Worm (Caenorhabditis elegans): ENCODE data around the gene F59B2.15.

F59B2.15 gene

DNA sequence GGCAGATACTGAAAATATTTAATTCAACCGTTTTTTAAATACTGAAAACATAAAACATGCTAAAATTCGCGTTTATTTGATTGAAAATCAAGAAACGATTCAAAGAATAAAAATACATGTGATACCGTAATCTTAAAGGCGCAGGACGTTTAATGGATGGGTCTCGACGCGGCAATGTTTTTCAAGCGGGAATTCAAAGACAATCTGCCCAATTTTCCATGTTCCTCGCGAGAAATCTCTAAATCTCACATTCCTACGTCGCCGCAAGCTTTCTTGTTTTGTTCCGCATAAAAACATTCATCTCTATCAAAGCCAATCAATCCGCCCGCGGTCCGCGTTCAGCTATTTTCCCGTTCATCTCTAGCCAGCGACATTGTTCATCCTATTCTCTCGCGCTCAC is 954 bp downstream of the F59B2.15 start (continued):
- no peak for TF ChIP-seq chd-7 (tag; optimal IDR thresholded peaks at IDR 0.05)
- TF ChIP-seq K11D2.4 (GFP tag; IDR thresholded peaks at IDR 0.05): no peak
- TF ChIP-seq ztf-3 (GFP tag; optimal IDR thresholded peaks at IDR 0.05): no peak
- no peak for TF ChIP-seq F10E7.11 (tag; optimal IDR thresholded peaks at IDR 0.05)
- no peak for TF ChIP-seq him-1 (tag; optimal IDR thresholded peaks at IDR 0.05)
- TF ChIP-seq attf-5 (GFP tag; optimal IDR thresholded peaks at IDR 0.05): no peak
- peak; percentile 68 for TF ChIP-seq madf-8 (GFP tag; conservative IDR thresholded peaks at IDR 0.05)
- peak; percentile 83 for TF ChIP-seq lsl-1 (GFP tag; optimal IDR thresholded peaks at IDR 0.05)
- no peak for TF ChIP-seq T07F8.4 (tag; optimal IDR thresholded peaks at IDR 0.05)
- peak; percentile 63 for TF ChIP-seq ceh-91 (GFP tag; IDR thresholded peaks at IDR 0.05)
- no peak for TF ChIP-seq cebp-1 (GFP tag; IDR thresholded peaks at IDR 0.05)
- TF ChIP-seq cebp-1 (tag; optimal IDR thresholded peaks at IDR 0.05): no peak
- peak; percentile 66 for TF ChIP-seq D2030.7 (GFP tag; IDR thresholded peaks at IDR 0.05)
- peak; percentile 76 for TF ChIP-seq xnd-1 (tag; optimal IDR thresholded peaks at IDR 0.05)
- TF ChIP-seq C17E4.6 (GFP tag; IDR thresholded peaks at IDR 0.05): peak; percentile 24; the same call in 1 of the 2 replicates
- TF ChIP-seq ekl-4 (GFP tag; IDR thresholded peaks at IDR 0.05): no peak
- peak in 1 of 3 experiments; percentile 47 for TF ChIP-seq lin-35 (GFP tag; optimal IDR thresholded peaks at IDR 0.05)
- no peak for TF ChIP-seq T26A5.8 (tag; optimal IDR thresholded peaks at IDR 0.05)
- TF ChIP-seq ceh-100 (GFP tag; IDR thresholded peaks at IDR 0.05): no peak
- TF ChIP-seq efl-1 (GFP tag; optimal IDR thresholded peaks at IDR 0.05): peak; percentile 86
- no peak for TF ChIP-seq die-1 (tag; optimal IDR thresholded peaks at IDR 0.05)
- TF ChIP-seq pbrm-1 (GFP tag; IDR thresholded peaks at IDR 0.05): peak; percentile 18; the same call in 1 of the 2 replicates
- no peak for TF ChIP-seq egl-44 (GFP tag; IDR thresholded peaks at IDR 0.05)
- TF ChIP-seq hlh-26 (GFP tag; conservative IDR thresholded peaks at IDR 0.05): no peak
- no peak for TF ChIP-seq lsy-27 (tag; optimal IDR thresholded peaks at IDR 0.05; ENCODE audit: borderline replicate concordance, insufficient read depth)
- TF ChIP-seq hmg-1.2 (GFP tag; IDR thresholded peaks at IDR 0.05): no peak
- no peak for TF ChIP-seq mxl-1 (tag; optimal IDR thresholded peaks at IDR 0.05)
- 0 out of 2 replicates have a peak, but pooled peaks have one; percentile 31 for TF ChIP-seq rcor-1 (GFP tag; IDR thresholded peaks at IDR 0.05)
- peak; percentile 7 for TF ChIP-seq ztf-18 (tag; optimal IDR thresholded peaks at IDR 0.05)
- no peak for TF ChIP-seq gei-17 (GFP tag; optimal IDR thresholded peaks at IDR 0.05)
- TF ChIP-seq sptf-2 (GFP tag; optimal IDR thresholded peaks at IDR 0.05): no peak
- TF ChIP-seq mel-28 (tag; optimal IDR thresholded peaks at IDR 0.05; ENCODE audit: borderline replicate concordance): no peak
- no peak for TF ChIP-seq let-526 (GFP tag; IDR thresholded peaks at IDR 0.05)
- TF ChIP-seq atf-7 (tag; optimal IDR thresholded peaks at IDR 0.05): no peak
- TF ChIP-seq nhr-90 (tag; optimal IDR thresholded peaks at IDR 0.05): no peak
- TF ChIP-seq sea-2 (GFP tag; IDR thresholded peaks at IDR 0.05): no peak
- no peak for TF ChIP-seq repo-1 (tag; optimal IDR thresholded peaks at IDR 0.05)
- TF ChIP-seq cebp-2 (GFP tag; IDR thresholded peaks at IDR 0.05): no peak
- no peak for TF ChIP-seq K12H6.12 (tag; optimal IDR thresholded peaks at IDR 0.05)

DNA sequence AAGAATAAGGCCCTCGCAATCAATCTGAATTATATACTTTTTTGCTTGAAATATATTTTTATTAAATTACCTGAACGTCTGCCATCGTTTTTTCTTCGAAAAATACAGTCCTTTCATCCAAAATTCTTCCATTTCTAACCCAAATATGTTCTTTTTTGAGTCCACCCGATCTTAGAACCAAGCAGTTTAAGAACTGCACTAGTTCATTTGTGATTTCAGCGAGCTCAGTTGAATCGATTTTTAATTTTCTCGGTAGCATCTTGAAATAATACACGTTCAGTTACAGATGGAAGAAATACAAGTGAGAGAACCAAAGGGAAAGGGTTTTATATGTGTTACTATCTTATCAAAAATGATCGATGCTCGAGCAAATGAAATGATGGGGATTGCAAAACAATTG is 2.9 kb downstream of the F59B2.15 start, which contains the start of gene F59B2.3:
F59B2.3 (minus strand) TSS at position 259 of the 400 bp plus-strand sequence.
- TF ChIP-seq atf-7 (tag; optimal IDR thresholded peaks at IDR 0.05): peak; percentile 9
- peak; percentile 11 for TF ChIP-seq athp-1 (tag; optimal IDR thresholded peaks at IDR 0.05)
- TF ChIP-seq snpc-3.4 (tag; optimal IDR thresholded peaks at IDR 0.05): peak; percentile 26
- TF ChIP-seq ets-4 (GFP tag; optimal IDR thresholded peaks at IDR 0.05): no peak
- TF ChIP-seq rec-8 (tag; optimal IDR thresholded peaks at IDR 0.05): no peak
- no peak for TF ChIP-seq Y56A3A.18 (GFP tag; IDR thresholded peaks at IDR 0.05)
- TF ChIP-seq tbp1 (GFP tag; optimal IDR thresholded peaks at IDR 0.05): peak; percentile 3
- no peak for TF ChIP-seq ccch-3 (GFP tag; optimal IDR thresholded peaks at IDR 0.05)
- no peak for TF ChIP-seq nfya-1 (tag; optimal IDR thresholded peaks at IDR 0.05; ENCODE audit: borderline replicate concordance, insufficient read depth)
- peak; percentile 3 for TF ChIP-seq hrde-1 (tag; optimal IDR thresholded peaks at IDR 0.05; ENCODE audit: borderline replicate concordance)
- no peak for TF ChIP-seq ztf-18 (tag; optimal IDR thresholded peaks at IDR 0.05)

All from whole organism, young adult.